Fruit fly (Drosophila melanogaster) whole organism, embryonic: Measurements from ENCODE around the gene RpS30.

ENCODE experiments used
- Abd-B ChIP-seq: fragments of 200-800 bp; sonication (Bioruptor generic); optimal IDR thresholded peaks from 2 replicates; lab custom pipeline; 2018; ENCODE audit warnings: missing biosample characterization, mild to moderate bottlenecking, missing genetic modification characterization, moderate library complexity
- BEAF-32 ChIP-seq: fragments of 200-800 bp; sonication (Bioruptor generic); optimal IDR thresholded peaks from 3 replicates; lab custom pipeline; 2017; ENCODE audit warnings: missing biosample characterization, missing genetic modification characterization, mild to moderate bottlenecking, moderate library complexity, missing genetic modification reagents
- Bteb2 ChIP-seq: fragments of 200-800 bp; sonication (Bioruptor generic); optimal IDR thresholded peaks from 2 replicates; lab custom pipeline; 2016; ENCODE audit warnings: missing biosample characterization, missing genetic modification characterization
- CG10366 ChIP-seq: fragments of 200-800 bp; sonication (Bioruptor generic); IDR thresholded peaks from 2 replicates; pipeline ENCODE4 v1.3.6; 2022; ENCODE audit warnings: missing biosample characterization, missing genetic modification characterization
- CG12155 ChIP-seq: fragments of 200-800 bp; sonication (Bioruptor generic); optimal IDR thresholded peaks from 3 replicates; lab custom pipeline; 2016; ENCODE audit warnings: missing biosample characterization, missing genetic modification characterization
- CG12299 ChIP-seq: fragments of 200-800 bp; sonication (Bioruptor generic); optimal IDR thresholded peaks from 2 replicates; lab custom pipeline; 2018; ENCODE audit warnings: missing biosample characterization, mild to moderate bottlenecking, missing genetic modification characterization
- CG12659 ChIP-seq: fragments of 200-800 bp; sonication (Bioruptor generic); optimal IDR thresholded peaks from 3 replicates; lab custom pipeline; 2017; ENCODE audit warnings: mild to moderate bottlenecking, missing biosample characterization, missing genetic modification reagents, missing genetic modification characterization
- CG13894 ChIP-seq: fragments of 200-800 bp; sonication (Bioruptor generic); optimal IDR thresholded peaks from 3 replicates; lab custom pipeline; 2018; ENCODE audit warnings: missing biosample characterization, mild to moderate bottlenecking, missing genetic modification characterization, moderate library complexity
- CG14860 ChIP-seq: fragments of 200-800 bp; sonication (Bioruptor generic); IDR thresholded peaks from 3 replicates; pipeline ENCODE4 v1.3.6; 2022; ENCODE audit warnings: missing biosample characterization, missing genetic modification characterization; ENCODE audit not compliant: partially characterized antibody
- CG15269 ChIP-seq: fragments of 200-800 bp; sonication (Bioruptor generic); optimal IDR thresholded peaks from 2 replicates; lab custom pipeline; 2018; ENCODE audit warnings: missing biosample characterization, mild to moderate bottlenecking, missing genetic modification characterization, moderate library complexity
- CG15479 ChIP-seq: fragments of 200-800 bp; sonication (Bioruptor generic); optimal IDR thresholded peaks from 3 replicates; lab custom pipeline; 2019; ENCODE audit warnings: missing biosample characterization, mild to moderate bottlenecking, missing genetic modification characterization, moderate library complexity
- CG18619 ChIP-seq: fragments of 200-800 bp; sonication (Bioruptor generic); optimal IDR thresholded peaks from 3 replicates; lab custom pipeline; 2017; ENCODE audit warnings: missing biosample characterization, mild to moderate bottlenecking, missing genetic modification characterization
- CG2116 ChIP-seq: fragments of 200-800 bp; sonication (Bioruptor generic); optimal IDR thresholded peaks from 3 replicates; lab custom pipeline; 2018; ENCODE audit warnings: missing biosample characterization, mild to moderate bottlenecking, missing genetic modification characterization
- CG2129 ChIP-seq: fragments of 200-800 bp; sonication (Bioruptor generic); IDR thresholded peaks from 2 replicates; pipeline ENCODE4 v1.3.6; 2022; ENCODE audit warnings: missing biosample characterization, missing genetic modification characterization; ENCODE audit not compliant: partially characterized antibody
- CG33557 ChIP-seq: fragments of 200-800 bp; sonication (Bioruptor generic); optimal IDR thresholded peaks from 2 replicates; lab custom pipeline; 2019; ENCODE audit warnings: missing biosample characterization, mild to moderate bottlenecking, missing genetic modification characterization, moderate library complexity
- CG34422 ChIP-seq: fragments of 200-800 bp; sonication (Bioruptor generic); IDR thresholded peaks from 3 replicates; pipeline ENCODE4 v1.3.6; 2022; ENCODE audit warnings: missing biosample characterization, missing genetic modification characterization
- CG8089 ChIP-seq: fragments of 200-800 bp; sonication (Bioruptor generic); optimal IDR thresholded peaks from 3 replicates; lab custom pipeline; 2016; ENCODE audit warnings: missing biosample characterization, missing genetic modification characterization
- CG8924 ChIP-seq: fragments of 200-800 bp; optimal IDR thresholded peaks from 3 replicates; lab custom pipeline; 2019; ENCODE audit warnings: missing biosample characterization, mild to moderate bottlenecking, missing genetic modification characterization, moderate library complexity
- CG9609 ChIP-seq: fragments of 200-800 bp; sonication (Bioruptor generic); optimal IDR thresholded peaks from 3 replicates; lab custom pipeline; 2016; ENCODE audit warnings: missing biosample characterization, missing genetic modification characterization
- CG9932 ChIP-seq: fragments of 200-800 bp; sonication (Bioruptor generic); IDR thresholded peaks from 2 replicates; pipeline ENCODE4 v1.3.6; 2022; ENCODE audit warnings: missing biosample characterization, missing genetic modification characterization
- CTCF ChIP-seq: fragments of 200-800 bp; sonication (Bioruptor generic); optimal IDR thresholded peaks from 2 replicates; lab custom pipeline; 2017; ENCODE audit warnings: missing biosample characterization, mild to moderate bottlenecking, missing genetic modification characterization, moderate library complexity
- CrebB ChIP-seq: fragments of 200-800 bp; sonication (Bioruptor generic); optimal IDR thresholded peaks from 3 replicates; lab custom pipeline; 2018; ENCODE audit warnings: missing biosample characterization, mild to moderate bottlenecking, missing genetic modification characterization
- Dbx ChIP-seq: fragments of 200-800 bp; sonication (Bioruptor generic); IDR thresholded peaks from 3 replicates; pipeline ENCODE4 v1.3.6; 2022; ENCODE audit warnings: missing biosample characterization, missing genetic modification characterization
- Dip3 ChIP-seq: fragments of 200-800 bp; sonication (Bioruptor generic); optimal IDR thresholded peaks from 3 replicates; lab custom pipeline; 2016; ENCODE audit warnings: missing biosample characterization, missing genetic modification characterization
- Hey ChIP-seq: fragments of 200-800 bp; sonication (Bioruptor generic); optimal IDR thresholded peaks from 3 replicates; lab custom pipeline; 2018; ENCODE audit warnings: missing biosample characterization, mild to moderate bottlenecking, missing genetic modification characterization
- HmgD ChIP-seq: fragments of 200-800 bp; sonication (Bioruptor generic); optimal IDR thresholded peaks from 3 replicates; lab custom pipeline; 2016; ENCODE audit warnings: missing biosample characterization, missing genetic modification characterization
- Mad ChIP-seq: fragments of 200-800 bp; sonication (Bioruptor generic); optimal IDR thresholded peaks from 2 replicates; lab custom pipeline; 2016; ENCODE audit warnings: missing biosample characterization, missing genetic modification characterization
- Max ChIP-seq: fragments of 200-800 bp; sonication (Bioruptor generic); optimal IDR thresholded peaks from 2 replicates; lab custom pipeline; 2016; ENCODE audit warnings: missing biosample characterization, mild to moderate bottlenecking, missing genetic modification characterization
- Myb ChIP-seq: fragments of 200-800 bp; sonication (Bioruptor generic); optimal IDR thresholded peaks from 2 replicates; lab custom pipeline; 2016; ENCODE audit warnings: missing biosample characterization, missing genetic modification characterization
- NFAT ChIP-seq: fragments of 200-800 bp; sonication (Bioruptor generic); IDR thresholded peaks from 2 replicates; pipeline ENCODE4 v1.3.6; 2022; ENCODE audit warnings: missing biosample characterization, missing genetic modification characterization
- Nf-YC ChIP-seq: fragments of 200-800 bp; optimal IDR thresholded peaks from 3 replicates; lab custom pipeline; 2019; ENCODE audit warnings: missing biosample characterization, mild to moderate bottlenecking, missing genetic modification characterization, moderate library complexity
- Scr ChIP-seq: fragments of 200-800 bp; sonication (Bioruptor generic); IDR thresholded peaks from 2 replicates; pipeline ENCODE4 v1.3.6; 2022; ENCODE audit warnings: missing biosample characterization, missing genetic modification characterization; ENCODE audit not compliant: partially characterized antibody
- Trl ChIP-seq, 3 experiments: fragments of >200 bp in 2 of 3; fragments of 200-800 bp in 1 of 3; sonication (Bioruptor generic) in 1 of 3; optimal IDR thresholded peaks; 2 replicates in 1 of 3; 3 replicates in 2 of 3; lab custom pipeline; 2016 to 2017; ENCODE audit warnings: missing biosample characterization in 1 of 3, missing genetic modification characterization in 1 of 3
- bsh ChIP-seq, 2 experiments: fragments of 200-800 bp; sonication (Bioruptor generic); optimal IDR thresholded peaks; 2 replicates each; lab custom pipeline; 2017 to 2018; ENCODE audit warnings: mild to moderate bottlenecking in 2 of 2, missing biosample characterization in 2 of 2, missing genetic modification characterization in 2 of 2, moderate library complexity in 1 of 2
- ci ChIP-seq: fragments of 200-800 bp; sonication (Bioruptor generic); IDR thresholded peaks from 3 replicates; pipeline ENCODE4 v1.3.6; 2022; ENCODE audit warnings: missing biosample characterization, missing genetic modification characterization
- dm ChIP-seq: fragments of 200-800 bp; sonication (Bioruptor generic); optimal IDR thresholded peaks from 3 replicates; lab custom pipeline; 2016; ENCODE audit warnings: missing biosample characterization, missing genetic modification characterization
- gro ChIP-seq: fragments of 200-800 bp; sonication (Bioruptor generic); optimal IDR thresholded peaks from 2 replicates; lab custom pipeline; 2016; ENCODE audit warnings: missing biosample characterization, missing genetic modification characterization
- hkb ChIP-seq, 2 experiments: fragments of 200-800 bp in 1 of 2; fragments of >200 bp in 1 of 2; sonication (Bioruptor generic) in 1 of 2; IDR thresholded peaks in 1 of 2; optimal IDR thresholded peaks in 1 of 2; 2 replicates each; pipeline versions ENCODE4 v1.3.6 to Lab custom; 2017 to 2022; ENCODE audit warnings: missing biosample characterization in 1 of 2, missing genetic modification characterization in 1 of 2
- mirr ChIP-seq: fragments of 200-800 bp; sonication (Bioruptor generic); optimal IDR thresholded peaks from 3 replicates; lab custom pipeline; 2018; ENCODE audit warnings: missing biosample characterization, mild to moderate bottlenecking, missing genetic modification characterization
- nerfin-2 ChIP-seq: fragments of 200-800 bp; sonication (Bioruptor generic); IDR thresholded peaks from 2 replicates; pipeline ENCODE4 v1.3.6; 2022; ENCODE audit warnings: missing biosample characterization, missing genetic modification characterization; ENCODE audit not compliant: partially characterized antibody
- prd ChIP-seq, 3 experiments: fragments of >200 bp in 2 of 3; fragments of 200-800 bp in 1 of 3; sonication (Bioruptor generic) in 1 of 3; optimal IDR thresholded peaks in 2 of 3; IDR thresholded peaks in 1 of 3; 2 replicates in 2 of 3; 3 replicates in 1 of 3; pipeline versions ENCODE4 v1.3.6 to Lab custom; 2017 to 2022; ENCODE audit warnings: missing biosample characterization in 1 of 3, missing genetic modification characterization in 1 of 3
- ranshi ChIP-seq: fragments of 200-800 bp; sonication (Bioruptor generic); IDR thresholded peaks from 2 replicates; pipeline ENCODE4 v1.3.6; 2022; ENCODE audit warnings: missing biosample characterization, missing genetic modification characterization
- rib ChIP-seq: fragments of 200-800 bp; sonication (Bioruptor generic); IDR thresholded peaks from 2 replicates; pipeline ENCODE4 v1.3.6; 2022; ENCODE audit warnings: missing biosample characterization, missing genetic modification characterization
- tap ChIP-seq: fragments of 200-800 bp; optimal IDR thresholded peaks from 3 replicates; lab custom pipeline; 2019; ENCODE audit warnings: missing biosample characterization, mild to moderate bottlenecking, missing genetic modification characterization, moderate library complexity
- tll ChIP-seq, 2 experiments: fragments of 200-800 bp in 1 of 2; fragments of >200 bp in 1 of 2; sonication (Bioruptor generic) in 1 of 2; optimal IDR thresholded peaks; 2 replicates each; lab custom pipeline; 2017 to 2019; ENCODE audit warnings: missing biosample characterization in 2 of 2, missing genetic modification characterization in 2 of 2, mild to moderate bottlenecking in 1 of 2, moderate library complexity in 1 of 2
- twi ChIP-seq: fragments of 200-800 bp; optimal IDR thresholded peaks from 2 replicates; lab custom pipeline; 2019; ENCODE audit warnings: missing biosample characterization, mild to moderate bottlenecking, missing genetic modification characterization, moderate library complexity
- yki ChIP-seq: fragments of >200 bp; optimal IDR thresholded peaks from 3 replicates; lab custom pipeline; 2018

The RpS30 gene

DNA sequence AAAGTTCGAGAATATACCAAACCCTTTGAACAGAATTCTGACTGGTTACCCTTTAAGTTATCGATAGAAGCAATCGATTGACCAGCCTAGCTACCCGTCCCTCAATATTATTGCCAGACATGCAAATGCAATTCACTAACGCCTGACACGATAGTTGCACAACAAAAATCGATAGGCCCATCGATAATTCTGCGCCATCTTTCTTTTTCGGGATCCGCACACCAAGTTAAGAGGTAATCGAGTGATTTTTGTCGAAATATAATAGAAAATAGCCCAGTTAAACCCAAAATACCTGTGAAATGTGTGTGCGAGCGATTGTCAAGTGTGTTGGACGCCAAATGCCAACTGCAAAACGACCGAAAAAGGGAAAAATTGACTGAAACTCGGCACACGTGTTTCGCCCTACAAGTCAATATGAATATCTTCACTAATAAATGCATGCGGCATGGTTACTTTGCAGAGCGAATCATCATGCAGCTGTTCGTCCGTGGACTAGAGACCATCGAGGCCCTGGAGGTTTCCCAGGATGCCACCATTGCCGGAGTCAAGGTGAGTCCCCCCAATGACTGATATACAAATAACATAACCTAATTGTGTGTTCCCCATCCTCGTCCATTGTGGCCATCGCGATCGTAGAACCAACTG, at the start of gene RpS30 (continued):
- TF ChIP-seq Nf-YC (tag; lab: Kevin White, UChicago) (peak; percentile 69), CG12299 (tag; lab: Kevin White, UChicago) (no peak), Abd-B (peak; percentile 6), dm (GFP tag; lab: Kevin White, UChicago) (peak; percentile 91), bsh (GFP tag; optimal IDR thresholded peaks at IDR 0.05; lab: Kevin White, UChicago) (peak in 1 of 2 experiments; percentile 36), tll (GFP tag; optimal IDR thresholded peaks at IDR 0.05; lab: Kevin White, UChicago) (peak in 1 of 2 experiments; percentile 31), Hey (tag; lab: Kevin White, UChicago) (peak; percentile 69), mirr (peak; percentile 38), CG10366 (GFP tag; lab: Robert Waterston, UW) (peak; percentile 26; the same call in 1 of the 2 replicates), CrebB (peak; percentile 30), CTCF (peak; percentile 41), CG14860 (peak; percentile 95), NFAT (GFP tag; lab: Robert Waterston, UW) (peak; percentile 58; the same call in 1 of the 2 replicates), yki (lab: Kevin White, UChicago) (no peak), BEAF-32 (peak; percentile 98), CG12155 (GFP tag; lab: Kevin White, UChicago) (no peak), Dip3 (GFP tag; lab: Kevin White, UChicago) (peak; percentile 23), CG18619 (peak; percentile 5), HmgD (peak; percentile 85), tap (tag; lab: Kevin White, UChicago) (no peak), CG9932 (peak; percentile 70; the same call in 1 of the 2 replicates), ci (GFP tag; lab: Robert Waterston, UW) (peak; percentile 42; the same call in 2 of the 3 replicates), twi (tag; lab: Kevin White, UChicago) (peak; percentile 38), CG8089 (GFP tag; lab: Kevin White, UChicago) (peak; percentile 22), hkb (optimal IDR thresholded peaks at IDR 0.05; lab: Kevin White, UChicago) (no peak), hkb (GFP tag; IDR thresholded peaks at IDR 0.05; lab: Robert Waterston, UW) (0 out of 2 replicates have a peak, but pooled peaks have one; percentile 19), Dbx (GFP tag; lab: Robert Waterston, UW) (peak; percentile 74; the same call in 2 of the 3 replicates), CG12659 (GFP tag; lab: Kevin White, UChicago) (peak; percentile 91), prd (optimal IDR thresholded peaks at IDR 0.05; lab: Kevin White, UChicago) (no peak), prd (GFP tag; IDR thresholded peaks at IDR 0.05; lab: Robert Waterston, UW) (0 out of 3 replicates have a peak, but pooled peaks have one; percentile 8), nerfin-2 (peak; percentile 92), Scr (GFP tag; lab: Robert Waterston, UW) (peak; percentile 95), CG34422 (no peak), CG13894 (tag; lab: Kevin White, UChicago) (peak; percentile 36), CG15479 (GFP tag; lab: Kevin White, UChicago) (peak; percentile 89), CG33557 (GFP tag; lab: Kevin White, UChicago) (peak; percentile 21), CG9609 (GFP tag; lab: Kevin White, UChicago) (peak; percentile 26), Max (GFP tag; lab: Kevin White, UChicago) (peak; percentile 49), ranshi (GFP tag; lab: Robert Waterston, UW) (peak; percentile 52; the same call in 1 of the 2 replicates), rib (GFP tag; lab: Robert Waterston, UW) (0 out of 2 replicates have a peak, but pooled peaks have one; percentile 41), CG2116 (GFP tag; lab: Kevin White, UChicago) (peak; percentile 95), CG15269 (tag; lab: Kevin White, UChicago) (peak; percentile 24), Myb (GFP tag; lab: Kevin White, UChicago) (peak; percentile 98), Mad (GFP tag; lab: Kevin White, UChicago) (peak; percentile 48), CG8924 (tag; lab: Kevin White, UChicago) (peak; percentile 46), gro (peak; percentile 70), Bteb2 (GFP tag; lab: Kevin White, UChicago) (peak; percentile 44), Trl (optimal IDR thresholded peaks at IDR 0.05; lab: Kevin White, UChicago) (no peak), Trl (GFP tag; optimal IDR thresholded peaks at IDR 0.05; lab: Kevin White, UChicago) (peak; percentile 48), CG2129 (peak; percentile 92)
